Worm (Caenorhabditis elegans) whole organism, midembryonic: Measurements from ENCODE around the gene aat-8.

ENCODE experiments used
- T22C8.4 ChIP-seq: fragments of 200-800 bp; sonication (Bioruptor generic); IDR thresholded peaks from 2 replicates; pipeline ENCODE4 v1.3.6; 2022; ENCODE audit warnings: missing genetic modification characterization, missing compliant biosample characterization
- cog-1 ChIP-seq: sonication (generic microtip); optimal IDR thresholded peaks from 2 replicates; lab custom pipeline; 2016; ENCODE audit warnings: missing genetic modification characterization, missing compliant biosample characterization
- flt-1 ChIP-seq: fragments of 200-800 bp; sonication (Bioruptor generic); IDR thresholded peaks from 2 replicates; pipeline ENCODE4 v1.3.6; 2022; ENCODE audit warnings: missing genetic modification characterization, missing compliant biosample characterization
- klf-2 ChIP-seq: fragments of 200-800 bp; sonication (Bioruptor generic); conservative IDR thresholded peaks from 2 replicates; pipeline ENCODE4 v1.3.6; 2022; ENCODE audit warnings: missing genetic modification reagents, missing genetic modification characterization, missing compliant biosample characterization
- ref-1 ChIP-seq: fragments of 200-800 bp; sonication (Bioruptor generic); conservative IDR thresholded peaks from 2 replicates; pipeline ENCODE4 v1.3.6; 2022; ENCODE audit warnings: missing genetic modification reagents, missing genetic modification characterization, missing compliant biosample characterization
- tab-1 ChIP-seq: fragments of 200-800 bp; sonication (Bioruptor generic); IDR thresholded peaks from 2 replicates; pipeline ENCODE4 v1.3.6; 2022; ENCODE audit warnings: missing genetic modification characterization, missing compliant biosample characterization

DNA sequence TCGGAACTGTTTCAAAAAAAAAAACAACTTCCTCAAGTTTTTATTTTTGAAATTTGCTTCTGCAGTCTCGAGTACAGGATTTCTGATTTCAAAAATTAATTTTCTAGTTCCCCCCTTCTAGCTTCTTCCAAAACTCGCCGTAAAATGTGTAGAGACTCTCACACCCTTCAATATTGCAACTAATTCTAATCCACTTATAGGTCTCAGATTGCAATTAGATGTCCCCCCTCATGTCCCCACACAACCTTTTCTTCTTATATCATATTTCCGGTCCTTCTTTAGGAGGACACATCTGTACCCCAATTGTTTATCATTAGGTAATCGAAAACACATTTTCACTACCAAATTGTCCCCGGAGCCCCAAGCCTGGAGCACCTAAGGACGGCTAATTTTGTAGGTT is 24.4 kb downstream of the aat-8 start:
- TF ChIP-seq ref-1 (GFP tag; lab: Robert Waterston, UW) (no peak), tab-1 (GFP tag; lab: Robert Waterston, UW) (no peak), flt-1 (GFP tag; lab: Robert Waterston, UW) (no peak), klf-2 (GFP tag; lab: Robert Waterston, UW) (no peak), T22C8.4 (GFP tag; lab: Robert Waterston, UW) (no peak), cog-1 (tag; lab: Kevin White, UChicago) (no peak)
